Worm (Caenorhabditis elegans): ENCODE measurements around the gene Y49F6B.6.
"Not testable (repeated sequence)": the region's sequence is repeated elsewhere in the genome, so short reads cannot be mapped to it uniquely, and the experiment has no call there.

Gene Y49F6B.6

ce11 chrII:3447906-3448305, 25.0 kb upstream of the Y49F6B.6 start, which contains the start of gene C16C8.21:
Gene C16C8.21, plus strand, starts transcription at chrII:3448206.
- no peak for TF ChIP-seq repo-1 (tag; optimal IDR thresholded peaks at IDR 0.05)
- no peak for TF ChIP-seq nhr-120 (GFP tag; IDR thresholded peaks at IDR 0.05)
- TF ChIP-seq mes-4 (tag; optimal IDR thresholded peaks at IDR 0.05) = no peak
- TF ChIP-seq D2030.7 (GFP tag; IDR thresholded peaks at IDR 0.05) = no peak
- no peak for TF ChIP-seq T07F8.4 (tag; optimal IDR thresholded peaks at IDR 0.05)
- no peak for TF ChIP-seq hsf-1 (GFP tag; IDR thresholded peaks at IDR 0.05)
- TF ChIP-seq ceh-79 (tag; optimal IDR thresholded peaks at IDR 0.05) = no peak
- TF ChIP-seq F10E7.11 (tag; optimal IDR thresholded peaks at IDR 0.05) = no peak
- no peak for TF ChIP-seq F55B11.4 (tag; optimal IDR thresholded peaks at IDR 0.05; ENCODE audit: borderline replicate concordance, insufficient read depth)
- TF ChIP-seq nhr-90 (tag; optimal IDR thresholded peaks at IDR 0.05) = no peak
- no peak for TF ChIP-seq ceh-58 (GFP tag; IDR thresholded peaks at IDR 0.05)
- TF ChIP-seq F23B12.7 (tag; optimal IDR thresholded peaks at IDR 0.05; ENCODE audit: insufficient read depth) = no peak
- no peak for TF ChIP-seq F33H1.4 (GFP tag; IDR thresholded peaks at IDR 0.05)
- TF ChIP-seq rpc-1 (optimal IDR thresholded peaks at IDR 0.05) = no peak
- TF ChIP-seq rpc-1 (tag; optimal IDR thresholded peaks at IDR 0.05) = no peak

ce11 chrII:3448776-3449280, 24.1 kb upstream of the Y49F6B.6 start, which contains the start of gene C16C8.25:
Gene C16C8.25, plus strand, starts transcription at chrII:3449230.
- TF ChIP-seq bed-1 (GFP tag; IDR thresholded peaks at IDR 0.05) = no peak
- TF ChIP-seq F22D6.2 (tag; optimal IDR thresholded peaks at IDR 0.05) = no peak
- no peak for TF ChIP-seq sea-2 (GFP tag; IDR thresholded peaks at IDR 0.05)
- TF ChIP-seq efl-1 (GFP tag; optimal IDR thresholded peaks at IDR 0.05) = no peak
- TF ChIP-seq hmg-20 (GFP tag; IDR thresholded peaks at IDR 0.05) = no peak
- TF ChIP-seq lsl-1 (GFP tag; optimal IDR thresholded peaks at IDR 0.05) = peak; percentile 72
- TF ChIP-seq D2030.7 (GFP tag; IDR thresholded peaks at IDR 0.05) = 0 out of 2 replicates have a peak, but pooled peaks have one; percentile 33
- TF ChIP-seq madf-6 (GFP tag; IDR thresholded peaks at IDR 0.05) = peak; percentile 60; the same call in 1 of the 2 replicates
- no peak for TF ChIP-seq hmg-1.2 (GFP tag; IDR thresholded peaks at IDR 0.05)

- TF ChIP-seq Y95B8A.8, bed-1, ztf-6 (GFP tag; IDR thresholded peaks at IDR 0.05): not testable (repeated sequence)
Measured at ce11 chrII:3449514-3449913, 23.4 kb upstream of the Y49F6B.6 start, which contains the start of gene C16C8.14. Gene C16C8.14, plus strand, starts transcription at chrII:3449814.

ce11 chrII:3452421-3452820, 20.5 kb upstream of the Y49F6B.6 start, which contains the start of gene C16C8.12:
Gene C16C8.12, plus strand, starts transcription at chrII:3452721.
- TF ChIP-seq ztf-3 (GFP tag; optimal IDR thresholded peaks at IDR 0.05) (no peak), mel-28 (tag; optimal IDR thresholded peaks at IDR 0.05; ENCODE audit: borderline replicate concordance) (no peak), hlh-26 (GFP tag; conservative IDR thresholded peaks at IDR 0.05) (no peak), lsl-1 (GFP tag; optimal IDR thresholded peaks at IDR 0.05) (peak; percentile 72), D2030.7 (GFP tag; IDR thresholded peaks at IDR 0.05) (peak; percentile 18; the same call in 1 of the 2 replicates), ceh-100 (GFP tag; IDR thresholded peaks at IDR 0.05) (no peak)

- TF ChIP-seq athp-1 (tag; optimal IDR thresholded peaks at IDR 0.05) (peak; percentile 20), madf-6 (GFP tag; IDR thresholded peaks at IDR 0.05) (peak; percentile 51; the same call in 1 of the 2 replicates), lin-35 (GFP tag; optimal IDR thresholded peaks at IDR 0.05) (no peak), F33H1.4 (GFP tag; IDR thresholded peaks at IDR 0.05) (0 out of 2 replicates have a peak, but pooled peaks have one; percentile 25), F55B11.4 (tag; optimal IDR thresholded peaks at IDR 0.05; ENCODE audit: borderline replicate concordance, insufficient read depth) (no peak), egl-18 (GFP tag; IDR thresholded peaks at IDR 0.05) (no peak), lsl-1 (GFP tag; optimal IDR thresholded peaks at IDR 0.05) (peak; percentile 80), xnd-1 (tag; optimal IDR thresholded peaks at IDR 0.05) (peak; percentile 7), nhr-179 (tag; optimal IDR thresholded peaks at IDR 0.05) (no peak)
Measured at ce11 chrII:3453521-3453920, 19.4 kb upstream of the Y49F6B.6 start, which contains the start of gene C16C8.11. Gene C16C8.11, plus strand, starts transcription at chrII:3453708.

Data from whole organism, young adult.